Fruit fly (Drosophila melanogaster): Measurements from ENCODE around the gene Eip74EF.

Eip74EF gene

DNA sequence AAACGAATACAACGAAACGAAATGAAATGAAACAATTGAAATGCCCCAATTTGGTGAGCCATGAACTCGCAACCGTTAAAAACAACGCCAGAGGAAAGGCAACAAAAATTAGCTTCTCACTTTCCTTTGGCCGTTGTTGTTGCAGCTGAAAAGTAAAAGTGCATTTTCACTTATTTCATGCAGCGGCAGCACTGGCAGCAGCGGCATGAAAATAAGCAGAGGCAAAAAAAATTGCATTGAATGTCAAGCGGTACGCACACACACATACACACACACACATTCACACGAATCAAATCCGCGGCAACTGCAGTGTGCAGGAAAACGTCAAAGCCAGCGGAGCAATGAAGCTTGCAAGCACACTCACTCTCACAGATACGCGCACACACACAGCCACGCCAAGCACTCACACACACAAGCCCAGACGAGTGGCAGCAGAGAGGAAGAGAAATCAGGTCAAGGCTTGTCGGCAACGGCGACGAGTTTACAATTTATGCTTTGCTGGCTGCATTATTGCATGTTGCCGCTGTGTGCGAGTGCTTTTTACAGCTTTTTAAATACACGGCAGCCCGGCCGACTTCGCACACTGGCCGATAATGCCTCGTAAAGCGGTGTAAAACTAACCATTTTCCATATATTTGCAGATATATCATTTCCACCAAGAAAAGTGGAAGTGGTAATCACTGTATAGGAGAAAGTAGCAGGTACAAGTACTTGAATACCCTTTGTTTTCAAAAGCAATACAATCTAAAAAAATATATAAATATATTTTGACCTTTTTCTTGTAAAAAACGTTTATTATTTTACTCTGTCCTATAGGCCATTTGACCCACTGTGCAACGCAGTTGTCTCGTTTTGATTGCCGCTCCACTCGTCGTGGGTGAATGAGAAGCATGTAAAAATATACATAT, 52.5 kb downstream of the Eip74EF start (continued):
- TF ChIP-seq trem (tag; optimal IDR thresholded peaks at IDR 0.05) (peak; percentile 65), NFAT (GFP tag; IDR thresholded peaks at IDR 0.05) (no peak), pho (GFP tag; optimal IDR thresholded peaks at IDR 0.05) (no peak), Blimp-1 (GFP tag; optimal IDR thresholded peaks at IDR 0.05) (peak; percentile 90), nau (GFP tag; optimal IDR thresholded peaks at IDR 0.05) (peak; percentile 74), tin (GFP tag; optimal IDR thresholded peaks at IDR 0.05) (peak; percentile 69), Fer3 (tag; optimal IDR thresholded peaks at IDR 0.05) (peak; percentile 42), CG15514 (GFP tag; optimal IDR thresholded peaks at IDR 0.05) (peak; percentile 22), CG32767 (GFP tag; IDR thresholded peaks at IDR 0.05) (peak; percentile 75; the same call in 1 of the 2 replicates), cwo (GFP tag; optimal IDR thresholded peaks at IDR 0.05) (peak; percentile 63), crol (GFP tag; IDR thresholded peaks at IDR 0.05) (peak; percentile 19), CG1024 (GFP tag; IDR thresholded peaks at IDR 0.05) (0 out of 2 replicates have a peak, but pooled peaks have one; percentile 9), CG11085 (GFP tag; IDR thresholded peaks at IDR 0.05) (no peak), HHEX (GFP tag; optimal IDR thresholded peaks at IDR 0.05) (peak; percentile 78), shn (GFP tag; optimal IDR thresholded peaks at IDR 0.05) (no peak), CG1792 (GFP tag; optimal IDR thresholded peaks at IDR 0.05) (no peak), Eip74EF (GFP tag; optimal IDR thresholded peaks at IDR 0.05) (peak; percentile 69 to 97), p53 (GFP tag; optimal IDR thresholded peaks at IDR 0.05) (no peak), Dip3 (GFP tag; optimal IDR thresholded peaks at IDR 0.05) (no peak), CG17912 (GFP tag; optimal IDR thresholded peaks at IDR 0.05) (peak; percentile 6), GATAe (GFP tag; conservative IDR thresholded peaks at IDR 0.05) (no peak), pzg (GFP tag; optimal IDR thresholded peaks at IDR 0.05) (no peak), Asciz (GFP tag; optimal IDR thresholded peaks at IDR 0.05) (peak; percentile 90), CG13624 (GFP tag; optimal IDR thresholded peaks at IDR 0.05) (no peak), CG7556 (GFP tag; optimal IDR thresholded peaks at IDR 0.05) (peak; percentile 83), nom (GFP tag; optimal IDR thresholded peaks at IDR 0.05) (peak; percentile 62), ham (GFP tag; IDR thresholded peaks at IDR 0.05) (no peak), CG2712 (tag; optimal IDR thresholded peaks at IDR 0.05) (peak; percentile 83), Elba2 (GFP tag; optimal IDR thresholded peaks at IDR 0.05) (no peak), fu2 (GFP tag; optimal IDR thresholded peaks at IDR 0.05) (no peak), Meics (GFP tag; optimal IDR thresholded peaks at IDR 0.05) (peak; percentile 62), CG33557 (GFP tag; optimal IDR thresholded peaks at IDR 0.05) (no peak), z (GFP tag; IDR thresholded peaks at IDR 0.05) (no peak), CG12744 (GFP tag; optimal IDR thresholded peaks at IDR 0.05) (no peak), CG3726 (GFP tag; IDR thresholded peaks at IDR 0.05) (0 out of 3 replicates have a peak, but pooled peaks have one; percentile 57), H2.0 (GFP tag; IDR thresholded peaks at IDR 0.05) (peak; percentile 57), pita (GFP tag; optimal IDR thresholded peaks at IDR 0.05) (no peak), ab (GFP tag; optimal IDR thresholded peaks at IDR 0.05) (no peak), Bdp1 (GFP tag; optimal IDR thresholded peaks at IDR 0.05) (no peak), CG15696 (tag; optimal IDR thresholded peaks at IDR 0.05) (no peak), C15 (GFP tag; IDR thresholded peaks at IDR 0.05) (no peak), Antp (GFP tag; optimal IDR thresholded peaks at IDR 0.05) (peak; percentile 17), esg (GFP tag; conservative IDR thresholded peaks at IDR 0.05) (peak; percentile 78), sd (tag; optimal IDR thresholded peaks at IDR 0.05) (peak; percentile 14), stwl (tag; optimal IDR thresholded peaks at IDR 0.05) (no peak), CG11398 (GFP tag; optimal IDR thresholded peaks at IDR 0.05) (no peak), CG4360 (GFP tag; IDR thresholded peaks at IDR 0.05) (no peak), pum (GFP tag; optimal IDR thresholded peaks at IDR 0.05) (no peak), Nf-YA (GFP tag; IDR thresholded peaks at IDR 0.05) (peak; percentile 70)
